Fruit fly (Drosophila melanogaster) S2 (cell line): ENCODE data around the gene AstCC.

Source experiments
- CG8478 ChIP-seq: fragments of >200 bp; optimal IDR thresholded peaks from 2 replicates; lab custom pipeline; 2018
- CTCF ChIP-seq, 2 experiments: fragments of >200 bp; optimal IDR thresholded peaks; 2 replicates each; lab custom pipeline; 2018

DNA sequence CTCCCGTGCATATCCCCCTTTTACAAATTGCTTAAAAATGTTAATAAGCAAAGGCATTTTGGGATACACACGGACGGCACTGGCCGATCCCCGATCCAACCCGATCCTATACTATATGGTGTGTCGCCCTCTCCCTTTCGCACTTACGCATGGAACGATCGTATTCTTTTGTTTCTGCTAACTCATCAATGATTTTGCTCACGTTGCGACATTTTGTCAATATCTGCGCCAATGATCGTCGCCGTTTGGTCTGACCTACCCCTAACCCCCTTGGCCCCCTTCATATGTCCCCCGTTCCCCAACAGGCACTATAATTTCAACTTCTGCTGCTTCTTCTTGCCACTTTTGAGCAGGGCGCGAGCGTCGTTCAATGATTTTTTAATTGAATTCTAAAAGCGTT is 35.3 kb downstream of the AstCC start:
- no peak for TF ChIP-seq CTCF (optimal IDR thresholded peaks at IDR 0.05; lab: Kevin White, UChicago)
- no peak for TF ChIP-seq CG8478 (lab: Kevin White, UChicago)
